Worm (Caenorhabditis elegans): ENCODE results near the gene F47B8.18.
"Not testable (repeated sequence)": the region's sequence is repeated elsewhere in the genome, so short reads cannot be mapped to it uniquely, and the experiment has no call there.

DNA sequence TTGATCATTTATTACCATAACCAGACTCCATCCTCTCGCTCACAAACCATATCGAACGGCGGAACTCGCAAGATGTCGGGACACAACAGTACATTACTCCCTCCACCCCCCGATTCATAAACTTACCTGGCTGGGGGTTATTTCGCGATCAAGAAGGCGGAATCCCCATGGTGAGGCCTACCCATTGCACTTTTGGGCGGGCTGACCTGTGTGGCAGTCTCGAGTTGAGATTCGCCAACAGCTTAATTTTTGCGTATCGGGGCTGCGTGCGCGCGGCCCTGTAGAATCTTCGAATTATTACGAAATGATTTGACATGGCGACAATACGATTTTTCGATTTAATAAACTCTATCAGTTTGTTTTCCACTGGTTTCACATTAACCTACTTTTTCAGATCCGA lies 47.8 kb downstream of the F47B8.18 start:
- TF ChIP-seq lin-15B (tag; optimal IDR thresholded peaks at IDR 0.05); nhr-77 (tag; optimal IDR thresholded peaks at IDR 0.05); zag-1 (tag; optimal IDR thresholded peaks at IDR 0.05); mep-1 (tag; optimal IDR thresholded peaks at IDR 0.05); ceh-82 (tag; optimal IDR thresholded peaks at IDR 0.05); lin-13 (GFP tag; optimal IDR thresholded peaks at IDR 0.05); unc-62 (GFP tag; optimal IDR thresholded peaks at IDR 0.05); nhr-237 (tag; optimal IDR thresholded peaks at IDR 0.05); ztf-4 (tag; optimal IDR thresholded peaks at IDR 0.05); pqm-1 (tag; optimal IDR thresholded peaks at IDR 0.05); lin-39 (tag; optimal IDR thresholded peaks at IDR 0.05); ces-1 (GFP tag; optimal IDR thresholded peaks at IDR 0.05): not testable (repeated sequence)
- TF ChIP-seq snpc-4 (tag; optimal IDR thresholded peaks at IDR 0.05) = peak; percentile 40
